Worm (Caenorhabditis elegans) whole organism, L1 larva: ENCODE data around the gene C11H1.9.
A peak's percentile ranks its signal among the peaks of the same experiment; 100 is the strongest.

Source experiments
- C04F5.9 ChIP-seq: sonication (generic microtip); optimal IDR thresholded peaks from 2 replicates; lab custom pipeline; 2016; ENCODE audit warnings: missing genetic modification characterization, missing compliant biosample characterization
- C16A3.4 ChIP-seq: fragments of 150-350 bp; optimal IDR thresholded peaks from 2 replicates; lab custom pipeline; 2014; ENCODE audit warnings: missing biosample characterization, missing genetic modification characterization
- Y116A8C.19 ChIP-seq: sonication (generic microtip); optimal IDR thresholded peaks from 2 replicates; lab custom pipeline; 2016; ENCODE audit warnings: missing compliant biosample characterization, missing genetic modification characterization, borderline replicate concordance
- ama-1 ChIP-seq: fragments of 150-350 bp; optimal IDR thresholded peaks from 2 replicates; lab custom pipeline; 2014
- blmp-1 ChIP-seq: fragments of 150-350 bp; optimal IDR thresholded peaks from 2 replicates; lab custom pipeline; 2014; ENCODE audit warnings: missing biosample characterization, missing genetic modification characterization
- ceh-82 ChIP-seq, 3 experiments: fragments of 150-350 bp in 1 of 3; sonication (generic microtip) in 2 of 3; optimal IDR thresholded peaks; 2 replicates each; lab custom pipeline; 2014 to 2017; ENCODE audit warnings: missing biosample characterization in 3 of 3, missing genetic modification characterization in 3 of 3
- ceh-88 ChIP-seq: fragments of 200-800 bp; sonication (Bioruptor generic); IDR thresholded peaks from 2 replicates; pipeline ENCODE4 v1.3.6; 2022; ENCODE audit warnings: missing genetic modification characterization, missing compliant biosample characterization
- dsc-1 ChIP-seq: sonication (generic microtip); optimal IDR thresholded peaks from 2 replicates; lab custom pipeline; 2016; ENCODE audit warnings: mild to moderate bottlenecking, missing genetic modification characterization, missing compliant biosample characterization
- efl-1 ChIP-seq, 4 experiments: fragments of 150-350 bp; optimal IDR thresholded peaks in 3 of 4; peaks in 1 of 4; 1 replicate in 1 of 4; 2 replicates in 3 of 4; lab custom pipeline; 2014; ENCODE audit warnings: missing biosample characterization in 2 of 4, missing genetic modification characterization in 2 of 4, missing genetic modification reagents in 2 of 4
- efl-3 ChIP-seq: fragments of 200-800 bp; sonication (Bioruptor generic); optimal IDR thresholded peaks from 2 replicates; lab custom pipeline; 2018; ENCODE audit warnings: mild to moderate bottlenecking, missing genetic modification characterization, missing compliant biosample characterization
- elt-3 ChIP-seq, 6 experiments: fragments of 150-350 bp in 1 of 6; sonication (generic microtip); optimal IDR thresholded peaks; 2 replicates each; lab custom pipeline; 2017 to 2018; ENCODE audit warnings: missing biosample characterization in 6 of 6, missing genetic modification characterization in 6 of 6, inconsistent platforms in 1 of 6
- ets-5 ChIP-seq: fragments of 200-800 bp; sonication (Bioruptor generic); IDR thresholded peaks from 2 replicates; pipeline ENCODE4 v1.3.6; 2022; ENCODE audit warnings: missing genetic modification characterization, missing compliant biosample characterization
- fkh-10 ChIP-seq: sonication (generic microtip); optimal IDR thresholded peaks from 2 replicates; lab custom pipeline; 2017; ENCODE audit warnings: missing biosample characterization, missing genetic modification reagents, missing genetic modification characterization
- fkh-4 ChIP-seq: sonication (generic microtip); optimal IDR thresholded peaks from 2 replicates; lab custom pipeline; 2016; ENCODE audit warnings: missing compliant biosample characterization, missing genetic modification characterization, borderline replicate concordance
- fkh-8 ChIP-seq: sonication (generic microtip); optimal IDR thresholded peaks from 2 replicates; lab custom pipeline; 2016; ENCODE audit warnings: mild to moderate bottlenecking, missing genetic modification characterization, missing compliant biosample characterization
- grh-1 ChIP-seq: fragments of 200-800 bp; sonication (Bioruptor generic); IDR thresholded peaks from 2 replicates; pipeline ENCODE4 v1.3.6; 2022; ENCODE audit warnings: missing genetic modification reagents, missing genetic modification characterization, missing compliant biosample characterization
- hlh-17 ChIP-seq: fragments of 200-800 bp; sonication (Bioruptor generic); optimal IDR thresholded peaks from 2 replicates; lab custom pipeline; 2018; ENCODE audit warnings: missing genetic modification characterization, mild to moderate bottlenecking, missing compliant biosample characterization, moderate library complexity, borderline replicate concordance
- hlh-4 ChIP-seq: sonication (generic microtip); optimal IDR thresholded peaks from 2 replicates; lab custom pipeline; 2016; ENCODE audit warnings: mild to moderate bottlenecking, missing genetic modification characterization, missing compliant biosample characterization
- isw-1 ChIP-seq: fragments of 200-800 bp; sonication (Bioruptor generic); IDR thresholded peaks from 2 replicates; pipeline ENCODE4 v1.3.6; 2022; ENCODE audit warnings: missing genetic modification characterization, missing compliant biosample characterization
- jun-1 ChIP-seq: fragments of 150-350 bp; optimal IDR thresholded peaks from 2 replicates; lab custom pipeline; 2014; ENCODE audit warnings: missing biosample characterization, missing genetic modification reagents, missing genetic modification characterization
- lin-13 ChIP-seq: fragments of 150-350 bp; optimal IDR thresholded peaks from 2 replicates; lab custom pipeline; 2014; ENCODE audit warnings: missing biosample characterization, missing genetic modification reagents, missing genetic modification characterization
- lin-14 ChIP-seq: fragments of 200-800 bp; sonication (Bioruptor generic); optimal IDR thresholded peaks from 2 replicates; lab custom pipeline; 2018; ENCODE audit warnings: mild to moderate bottlenecking, missing genetic modification characterization, moderate library complexity, missing compliant biosample characterization
- lir-3 ChIP-seq: sonication (generic microtip); optimal IDR thresholded peaks from 2 replicates; lab custom pipeline; 2016; ENCODE audit warnings: mild to moderate bottlenecking, missing genetic modification characterization, moderate library complexity, missing compliant biosample characterization; ENCODE audit not compliant: poor library complexity
- lsy-2 ChIP-seq, 2 experiments: fragments of 150-350 bp; optimal IDR thresholded peaks; 2 replicates each; lab custom pipeline; 2014; ENCODE audit warnings: missing biosample characterization in 2 of 2, missing genetic modification characterization in 2 of 2
- mab-9 ChIP-seq: fragments of 200-800 bp; sonication (Bioruptor generic); IDR thresholded peaks from 2 replicates; pipeline ENCODE4 v1.3.6; 2022; ENCODE audit warnings: missing genetic modification reagents, missing genetic modification characterization, missing compliant biosample characterization
- mdl-1 ChIP-seq, 2 experiments: fragments of 150-350 bp; optimal IDR thresholded peaks; 2 replicates each; lab custom pipeline; 2014 to 2017; ENCODE audit warnings: missing biosample characterization in 2 of 2, missing genetic modification characterization in 2 of 2, inconsistent platforms in 1 of 2
- mep-1 ChIP-seq: fragments of 150-350 bp; optimal IDR thresholded peaks from 2 replicates; lab custom pipeline; 2014; ENCODE audit warnings: missing biosample characterization, missing genetic modification characterization
- nhr-11 ChIP-seq: fragments of 150-350 bp; optimal IDR thresholded peaks from 2 replicates; lab custom pipeline; 2014; ENCODE audit warnings: missing biosample characterization, missing genetic modification characterization
- nhr-237 ChIP-seq: fragments of 150-350 bp; optimal IDR thresholded peaks from 2 replicates; lab custom pipeline; 2014; ENCODE audit warnings: missing biosample characterization, missing genetic modification characterization
- nhr-28 ChIP-seq: fragments of 150-350 bp; optimal IDR thresholded peaks from 2 replicates; lab custom pipeline; 2014; ENCODE audit warnings: missing biosample characterization, missing genetic modification characterization
- nhr-71 ChIP-seq: sonication (generic microtip); optimal IDR thresholded peaks from 2 replicates; lab custom pipeline; 2016; ENCODE audit warnings: mild to moderate bottlenecking, missing genetic modification characterization, moderate library complexity, missing compliant biosample characterization
- nhr-76 ChIP-seq: sonication (generic microtip); optimal IDR thresholded peaks from 2 replicates; lab custom pipeline; 2017; ENCODE audit warnings: missing biosample characterization, missing genetic modification characterization
- nhr-77 ChIP-seq: fragments of 150-350 bp; optimal IDR thresholded peaks from 2 replicates; lab custom pipeline; 2014; ENCODE audit warnings: missing biosample characterization, missing genetic modification characterization
- nhr-84 ChIP-seq: sonication (generic microtip); optimal IDR thresholded peaks from 2 replicates; lab custom pipeline; 2017; ENCODE audit warnings: missing biosample characterization, missing genetic modification characterization
- nhr-85 ChIP-seq: sonication (generic microtip); peaks from one replicate; lab custom pipeline; 2016; ENCODE audit warnings: missing genetic modification characterization, inconsistent platforms, missing compliant biosample characterization
- nhr-90 ChIP-seq: sonication (generic microtip); optimal IDR thresholded peaks from 2 replicates; lab custom pipeline; 2016; ENCODE audit warnings: mild to moderate bottlenecking, missing genetic modification characterization, missing compliant biosample characterization; ENCODE audit not compliant: poor library complexity
- pag-3 ChIP-seq: sonication (generic microtip); optimal IDR thresholded peaks from 2 replicates; lab custom pipeline; 2017; ENCODE audit warnings: missing genetic modification characterization, mild to moderate bottlenecking, missing compliant biosample characterization, antibody characterized with exemption, borderline replicate concordance; ENCODE audit not compliant: insufficient read depth
- pax-3 ChIP-seq: fragments of 200-800 bp; sonication (Bioruptor generic); optimal IDR thresholded peaks from 2 replicates; lab custom pipeline; 2018; ENCODE audit warnings: mild to moderate bottlenecking, missing genetic modification characterization, moderate library complexity, missing compliant biosample characterization
- pqm-1 ChIP-seq: sonication (generic microtip); optimal IDR thresholded peaks from 3 replicates; lab custom pipeline; 2017; ENCODE audit warnings: missing biosample characterization, missing genetic modification characterization
- snpc-4 ChIP-seq: fragments of 150-350 bp; optimal IDR thresholded peaks from 2 replicates; lab custom pipeline; 2014; ENCODE audit warnings: missing biosample characterization, missing genetic modification characterization
- sptf-1 ChIP-seq: fragments of 150-350 bp; optimal IDR thresholded peaks from 2 replicates; lab custom pipeline; 2014; ENCODE audit warnings: missing biosample characterization, missing genetic modification characterization
- sup-37 ChIP-seq: fragments of 200-800 bp; sonication (Bioruptor generic); optimal IDR thresholded peaks from 2 replicates; lab custom pipeline; 2018; ENCODE audit warnings: mild to moderate bottlenecking, missing genetic modification characterization, missing compliant biosample characterization
- swsn-7 ChIP-seq: sonication (generic microtip); optimal IDR thresholded peaks from 2 replicates; lab custom pipeline; 2016; ENCODE audit warnings: missing genetic modification characterization, missing compliant biosample characterization
- tbx-2 ChIP-seq: sonication (generic microtip); optimal IDR thresholded peaks from 2 replicates; lab custom pipeline; 2016; ENCODE audit warnings: missing genetic modification characterization, missing compliant biosample characterization
- unc-130 ChIP-seq: fragments of 150-350 bp; optimal IDR thresholded peaks from 2 replicates; lab custom pipeline; 2017; ENCODE audit warnings: missing biosample characterization, missing genetic modification characterization, inconsistent platforms
- unc-30 ChIP-seq: sonication (generic microtip); optimal IDR thresholded peaks from 2 replicates; lab custom pipeline; 2017; ENCODE audit warnings: missing biosample characterization, missing genetic modification characterization
- unc-62 ChIP-seq: fragments of 150-350 bp; optimal IDR thresholded peaks from 2 replicates; lab custom pipeline; 2014; ENCODE audit warnings: missing biosample characterization, missing genetic modification reagents, missing genetic modification characterization
- unc-86 ChIP-seq: sonication (generic microtip); optimal IDR thresholded peaks from 2 replicates; lab custom pipeline; 2016; ENCODE audit warnings: missing genetic modification characterization, missing compliant biosample characterization

C11H1.9 gene

DNA sequence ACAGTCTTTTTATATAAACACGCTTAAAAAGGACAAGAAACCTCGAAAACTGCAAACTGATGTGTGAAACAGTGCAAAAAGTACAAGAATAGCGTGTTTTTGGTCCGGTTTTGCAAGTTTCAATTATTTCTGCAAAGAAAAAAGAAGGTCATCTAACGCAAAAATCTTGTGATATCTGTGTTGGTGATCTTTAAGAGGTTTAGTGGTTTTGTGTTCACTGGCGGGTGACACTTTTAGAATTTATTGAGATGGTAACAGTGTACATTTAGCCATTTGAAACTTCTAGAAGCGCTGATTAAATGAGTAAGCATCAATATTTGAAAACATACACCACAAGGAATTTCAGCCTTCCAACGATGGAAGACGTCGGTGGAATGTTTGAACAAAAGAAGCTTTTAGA lies 2.6 kb upstream of the C11H1.9 start:
- TF ChIP-seq nhr-85 (peak; percentile 56), lsy-2 (tag; optimal IDR thresholded peaks at IDR 0.05; lab: Kevin White, UChicago) (no peak), efl-3 (GFP tag; lab: Kevin White, UChicago) (no peak), lir-3 (tag; lab: Kevin White, UChicago) (no peak), unc-62 (no peak), sup-37 (GFP tag; lab: Kevin White, UChicago) (no peak), lin-13 (no peak), mep-1 (tag; lab: Kevin White, UChicago) (no peak), nhr-28 (tag; lab: Kevin White, UChicago) (no peak), blmp-1 (peak; percentile 8), ama-1 (no peak), nhr-76 (tag; lab: Kevin White, UChicago) (no peak), fkh-4 (no peak), unc-30 (tag; lab: Kevin White, UChicago) (no peak), pax-3 (tag; lab: Kevin White, UChicago) (no peak), swsn-7 (tag; lab: Kevin White, UChicago) (no peak)

DNA sequence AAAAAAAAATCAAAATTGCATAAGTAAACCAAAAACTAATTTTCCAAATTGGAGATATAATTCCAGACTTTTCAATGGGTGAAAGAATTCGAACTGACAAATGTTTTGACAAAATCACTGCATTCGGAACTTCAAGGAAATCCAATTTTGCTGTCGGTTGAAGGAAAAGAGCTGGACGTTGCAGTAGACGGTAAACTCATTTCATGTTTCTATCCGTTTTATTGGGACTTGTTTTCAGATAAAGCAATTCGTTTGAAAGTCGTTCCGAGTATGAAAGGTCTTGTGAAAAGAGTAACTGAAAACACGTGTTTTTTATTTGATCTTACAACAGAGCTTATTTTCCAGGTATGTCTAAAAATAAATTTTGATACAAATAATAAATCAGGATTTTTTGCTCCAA lies 4.1 kb downstream of the C11H1.9 start:
- TF ChIP-seq fkh-8 (no peak), nhr-90 (no peak), mdl-1 (tag; optimal IDR thresholded peaks at IDR 0.05; lab: Kevin White, UChicago) (no peak), lin-14 (peak; percentile 6), fkh-10 (GFP tag; lab: Kevin White, UChicago) (peak; percentile 51), blmp-1 (no peak), ets-5 (GFP tag; lab: Robert Waterston, UW) (no peak), mab-9 (GFP tag; lab: Robert Waterston, UW) (no peak), unc-130 (tag; lab: Kevin White, UChicago) (no peak), ceh-82 (tag; optimal IDR thresholded peaks at IDR 0.05; lab: Kevin White, UChicago) (no peak), tbx-2 (no peak), pqm-1 (tag; lab: Kevin White, UChicago) (no peak), efl-1 (optimal IDR thresholded peaks at IDR 0.05; lab: Kevin White, UChicago) (no peak), efl-1 (GFP tag; optimal IDR thresholded peaks at IDR 0.05 in 1 of 2; lab: Kevin White, UChicago) (no peak), dsc-1 (no peak), hlh-4 (tag; lab: Kevin White, UChicago) (no peak), isw-1 (GFP tag; lab: Robert Waterston, UW) (no peak), grh-1 (GFP tag; lab: Robert Waterston, UW) (no peak)

DNA sequence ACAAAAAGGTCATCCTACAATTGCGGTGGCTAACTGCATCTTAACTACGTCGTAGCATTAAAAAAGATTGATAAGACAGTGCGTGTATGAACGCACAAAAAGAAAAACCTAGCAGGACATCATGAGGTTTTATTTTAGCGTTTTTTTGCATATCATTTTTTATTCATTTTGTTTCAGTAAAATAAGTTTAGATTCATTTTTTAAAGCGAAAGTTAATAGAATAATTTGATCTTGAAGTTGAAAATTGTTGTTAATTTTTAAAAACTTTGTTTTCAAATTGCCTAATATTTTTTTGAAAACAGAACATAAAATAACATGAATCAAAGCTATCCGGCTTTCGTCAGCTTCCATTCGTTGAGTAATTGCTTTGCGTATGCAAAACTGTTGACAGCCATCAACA lies 6.6 kb downstream of the C11H1.9 start, which contains the start of gene prx-1:
Gene prx-1 (plus strand): TSS at position 301 of the 400 bp plus-strand sequence.
- TF ChIP-seq nhr-237 (no peak), elt-3 (tag; optimal IDR thresholded peaks at IDR 0.05; lab: Kevin White, UChicago) (peak in 1 of 6 experiments; percentile 14)

DNA sequence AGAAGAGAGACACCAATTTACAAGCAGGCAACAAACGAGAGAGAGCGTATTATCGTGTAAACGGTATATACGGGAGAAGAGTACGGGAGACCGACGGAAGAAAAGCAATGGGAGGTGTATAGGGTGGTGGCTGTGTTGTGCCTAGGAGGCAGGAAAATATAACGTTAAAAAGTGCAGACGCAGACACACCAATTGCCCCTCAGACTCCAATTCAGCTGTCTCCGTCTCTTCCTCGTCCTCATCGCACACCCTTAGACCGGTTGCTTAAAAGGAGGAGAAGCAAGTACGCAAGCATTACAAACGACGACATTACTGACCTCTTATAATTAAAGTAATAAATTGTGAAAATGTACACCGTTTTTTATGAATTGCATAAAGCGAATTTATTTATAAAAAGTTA lies 7.8 kb downstream of the C11H1.9 start:
- TF ChIP-seq nhr-85 (peak; percentile 92), sptf-1 (tag; lab: Kevin White, UChicago) (no peak), nhr-77 (tag; lab: Kevin White, UChicago) (peak; percentile 54), Y116A8C.19 (no peak), unc-130 (tag; lab: Kevin White, UChicago) (peak; percentile 46), ceh-88 (GFP tag; lab: Robert Waterston, UW) (no peak), lir-3 (tag; lab: Kevin White, UChicago) (peak; percentile 42), hlh-17 (GFP tag; lab: Kevin White, UChicago) (no peak), nhr-11 (tag; lab: Kevin White, UChicago) (no peak), nhr-28 (tag; lab: Kevin White, UChicago) (no peak), C04F5.9 (tag; lab: Kevin White, UChicago) (no peak), nhr-90 (peak; percentile 77), nhr-71 (tag; lab: Kevin White, UChicago) (peak; percentile 87), unc-30 (tag; lab: Kevin White, UChicago) (no peak), unc-86 (tag; lab: Kevin White, UChicago) (peak; percentile 57), pag-3 (no peak), lin-13 (peak; percentile 96), ama-1 (no peak), lin-14 (peak; percentile 93), nhr-84 (tag; lab: Kevin White, UChicago) (no peak), jun-1 (tag; lab: Kevin White, UChicago) (peak; percentile 72), C16A3.4 (tag; lab: Kevin White, UChicago) (peak; percentile 74), sup-37 (GFP tag; lab: Kevin White, UChicago) (no peak), snpc-4 (tag; lab: Kevin White, UChicago) (peak; percentile 11)
